Worm (Caenorhabditis elegans): ENCODE data around the gene rpl-5.
A peak's percentile ranks its signal among the peaks of the same experiment; 100 is the strongest.

Gene rpl-5

ce11 chrII:8603567-8604359 is 34.0 kb downstream of the rpl-5 start, which contains the start of gene suf-1:
Gene suf-1 (plus strand): TSS chrII:8603846.
- TF ChIP-seq dmd-6 (GFP tag; IDR thresholded peaks at IDR 0.05) (no peak), spr-3 (GFP tag; optimal IDR thresholded peaks at IDR 0.05) (peak; percentile 46), mes-2 (tag; optimal IDR thresholded peaks at IDR 0.05; ENCODE audit: poor library complexity, severe bottlenecking) (peak; percentile 69), dpl-1 (GFP tag; optimal IDR thresholded peaks at IDR 0.05) (peak; percentile 30), ceh-44 (GFP tag; IDR thresholded peaks at IDR 0.05) (no peak), arid-1 (GFP tag; conservative IDR thresholded peaks at IDR 0.05) (peak; percentile 54; the same call in 1 of the 2 replicates), zip-11 (GFP tag; IDR thresholded peaks at IDR 0.05) (no peak), vab-7 (GFP tag; IDR thresholded peaks at IDR 0.05) (0 out of 2 replicates have a peak, but pooled peaks have one; percentile 13), F49E8.2 (tag; optimal IDR thresholded peaks at IDR 0.05; ENCODE audit: borderline replicate concordance) (peak; percentile 92), tra-1 (GFP tag; IDR thresholded peaks at IDR 0.05) (0 out of 2 replicates have a peak, but pooled peaks have one; percentile 47), F37D6.2 (tag; optimal IDR thresholded peaks at IDR 0.05) (no peak), rbr-2 (tag; optimal IDR thresholded peaks at IDR 0.05) (no peak), nhr-25 (tag; optimal IDR thresholded peaks at IDR 0.05; ENCODE audit: borderline replicate concordance, insufficient read depth) (peak; percentile 57), mxl-3 (GFP tag; optimal IDR thresholded peaks at IDR 0.05) (no peak), Y5F2A.4 (GFP tag; optimal IDR thresholded peaks at IDR 0.05) (peak; percentile 21), unc-62 (GFP tag; optimal IDR thresholded peaks at IDR 0.05 in 1 of 2) (peak in 1 of 2 experiments; percentile 60), unc-62 (tag; optimal IDR thresholded peaks at IDR 0.05) (no peak), lin-1 (GFP tag; IDR thresholded peaks at IDR 0.05) (peak; percentile 22; the same call in 1 of the 2 replicates), madf-5 (GFP tag; IDR thresholded peaks at IDR 0.05) (0 out of 4 replicates have a peak, but pooled peaks of 1 of the 2 experiments have one; percentile 3), tag-97 (GFP tag; IDR thresholded peaks at IDR 0.05) (no peak), attf-4 (tag; optimal IDR thresholded peaks at IDR 0.05) (peak; percentile 72), hlh-30 (tag; optimal IDR thresholded peaks at IDR 0.05; ENCODE audit: insufficient read depth) (no peak), ctbp-1 (GFP tag; IDR thresholded peaks at IDR 0.05) (peak; percentile 36; the same call in 1 of the 2 replicates), nhr-6 (tag; optimal IDR thresholded peaks at IDR 0.05) (no peak), snpc-1.2 (GFP tag; IDR thresholded peaks at IDR 0.05) (peak; percentile 72), Y48G9A.11 (GFP tag; IDR thresholded peaks at IDR 0.05) (peak; percentile 64; the same call in 1 of the 2 replicates), unc-130 (GFP tag; optimal IDR thresholded peaks at IDR 0.05) (peak; percentile 57), aha-1 (tag) (peak; percentile 80), lin-13 (GFP tag; optimal IDR thresholded peaks at IDR 0.05) (peak; percentile 68), lim-7 (GFP tag; IDR thresholded peaks at IDR 0.05) (no peak), Y75B8A.6 (GFP tag; IDR thresholded peaks at IDR 0.05) (0 out of 2 replicates have a peak, but pooled peaks have one; percentile 23), ZK546.5 (tag; optimal IDR thresholded peaks at IDR 0.05) (no peak), mdt-29 (GFP tag; IDR thresholded peaks at IDR 0.05) (0 out of 2 replicates have a peak, but pooled peaks have one; percentile 52), nhr-48 (tag; optimal IDR thresholded peaks at IDR 0.05) (no peak), Y105C5A.15 (GFP tag; IDR thresholded peaks at IDR 0.05) (0 out of 2 replicates have a peak, but pooled peaks have one; percentile 24), pha-4 (GFP tag; IDR thresholded peaks at IDR 0.05) (peak; percentile 46; the same call in 1 of the 2 replicates), pha-4 (tag; optimal IDR thresholded peaks at IDR 0.05) (no peak), ZK337.2 (GFP tag; IDR thresholded peaks at IDR 0.05) (no peak), fkh-10 (GFP tag; optimal IDR thresholded peaks at IDR 0.05) (no peak), R02D3.7 (tag; optimal IDR thresholded peaks at IDR 0.05) (no peak), zag-1 (tag; optimal IDR thresholded peaks at IDR 0.05) (no peak), ama-1 (optimal IDR thresholded peaks at IDR 0.05) (peak; percentile 36), lin-38 (GFP tag; IDR thresholded peaks at IDR 0.05) (peak; percentile 80), mep-1 (tag; optimal IDR thresholded peaks at IDR 0.05) (no peak), T26A8.4 (GFP tag; IDR thresholded peaks at IDR 0.05) (peak; percentile 50), daf-19 (GFP tag; conservative IDR thresholded peaks at IDR 0.05) (0 out of 2 replicates have a peak, but pooled peaks have one; percentile 49), dmd-8 (GFP tag; IDR thresholded peaks at IDR 0.05) (peak; percentile 56; the same call in 1 of the 2 replicates)
